Fruit fly (Drosophila melanogaster): ENCODE measurements around the gene hth.

The hth gene

DNA sequence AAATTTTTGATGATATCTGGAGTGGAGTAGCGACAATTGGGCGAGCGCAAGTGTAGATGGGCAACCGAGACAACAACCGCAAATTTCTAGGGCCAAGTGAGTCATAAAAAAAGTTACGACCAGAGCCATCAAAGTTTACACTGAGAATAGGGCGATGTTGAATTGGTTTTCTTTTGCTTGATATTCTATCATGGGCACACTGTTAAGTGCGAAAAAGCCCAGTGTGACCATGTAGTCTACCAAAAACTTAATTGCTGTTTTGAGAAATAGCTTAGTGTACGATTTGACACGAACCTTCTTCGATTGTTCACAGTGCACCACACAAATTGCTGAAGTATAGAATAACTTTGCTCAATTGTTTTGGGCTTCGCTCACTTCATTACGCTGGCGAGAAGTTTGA, 75.1 kb downstream of the hth start (continued):
- TF ChIP-seq vvl (GFP tag; IDR thresholded peaks at IDR 0.05) (peak; percentile 52; the same call in 1 of the 2 replicates), nerfin-2 (GFP tag; IDR thresholded peaks at IDR 0.05; ENCODE audit: partially characterized antibody) (no peak), Usf (GFP tag; optimal IDR thresholded peaks at IDR 0.05) (no peak), CG6654 (GFP tag; optimal IDR thresholded peaks at IDR 0.05) (peak; percentile 28), repo (GFP tag; optimal IDR thresholded peaks at IDR 0.05) (peak; percentile 5), CG14014 (GFP tag; IDR thresholded peaks at IDR 0.05) (peak; percentile 29; the same call in 1 of the 2 replicates), pfk (GFP tag; optimal IDR thresholded peaks at IDR 0.05) (no peak), CG4404 (GFP tag; IDR thresholded peaks at IDR 0.05) (no peak), unpg (GFP tag; optimal IDR thresholded peaks at IDR 0.05) (peak; percentile 54), br (optimal IDR thresholded peaks at IDR 0.05) (no peak), CG32532 (GFP tag; IDR thresholded peaks at IDR 0.05) (peak; percentile 39; the same call in 1 of the 2 replicates), gcm2 (GFP tag; optimal IDR thresholded peaks at IDR 0.05) (no peak), Xbp1 (GFP tag; optimal IDR thresholded peaks at IDR 0.05) (peak; percentile 56), CG17361 (GFP tag; IDR thresholded peaks at IDR 0.05) (peak; percentile 37; the same call in 1 of the 3 replicates), CG11085 (GFP tag; IDR thresholded peaks at IDR 0.05) (peak; percentile 43; the same call in 1 of the 2 replicates), knrl (GFP tag; IDR thresholded peaks at IDR 0.05; ENCODE audit: partially characterized antibody) (no peak), inv (GFP tag; IDR thresholded peaks at IDR 0.05; ENCODE audit: partially characterized antibody) (no peak), az2 (GFP tag; optimal IDR thresholded peaks at IDR 0.05) (peak; percentile 57), seq (GFP tag; IDR thresholded peaks at IDR 0.05) (0 out of 2 replicates have a peak, but pooled peaks have one; percentile 43), CG2199 (GFP tag; IDR thresholded peaks at IDR 0.05) (no peak), CG30431 (GFP tag; optimal IDR thresholded peaks at IDR 0.05) (peak; percentile 15), gsb (GFP tag; IDR thresholded peaks at IDR 0.05) (no peak), Atf-2 (GFP tag; optimal IDR thresholded peaks at IDR 0.05) (peak; percentile 21), Nf-YB (GFP tag; optimal IDR thresholded peaks at IDR 0.05) (no peak), Dip2 (GFP tag; IDR thresholded peaks at IDR 0.05) (no peak), HmgZ (tag; optimal IDR thresholded peaks at IDR 0.05) (peak; percentile 2), al (GFP tag; IDR thresholded peaks at IDR 0.05) (0 out of 2 replicates have a peak, but pooled peaks have one; percentile 7), da (GFP tag; optimal IDR thresholded peaks at IDR 0.05) (no peak), Fer1 (GFP tag; optimal IDR thresholded peaks at IDR 0.05) (peak; percentile 47), H15 (GFP tag; IDR thresholded peaks at IDR 0.05) (0 out of 3 replicates have a peak, but pooled peaks have one; percentile 41), mld (GFP tag; IDR thresholded peaks at IDR 0.05; ENCODE audit: partially characterized antibody) (no peak), Dip3 (GFP tag; optimal IDR thresholded peaks at IDR 0.05) (peak; percentile 38), CG17568 (GFP tag; optimal IDR thresholded peaks at IDR 0.05) (no peak), gce (GFP tag; IDR thresholded peaks at IDR 0.05) (no peak), Atf3 (GFP tag; optimal IDR thresholded peaks at IDR 0.05) (no peak), CG12769 (tag; optimal IDR thresholded peaks at IDR 0.05) (peak; percentile 63), Scr (GFP tag; IDR thresholded peaks at IDR 0.05; ENCODE audit: partially characterized antibody) (no peak), CG13296 (GFP tag; optimal IDR thresholded peaks at IDR 0.05) (no peak), maf-S (GFP tag; optimal IDR thresholded peaks at IDR 0.05) (peak; percentile 29), grn (GFP tag; optimal IDR thresholded peaks at IDR 0.05) (no peak), Chrac-16 (GFP tag; optimal IDR thresholded peaks at IDR 0.05) (peak; percentile 39), CG31365 (tag; optimal IDR thresholded peaks at IDR 0.05) (no peak), corto (GFP tag; optimal IDR thresholded peaks at IDR 0.05) (no peak), ro (GFP tag; IDR thresholded peaks at IDR 0.05) (no peak), CG15479 (GFP tag; optimal IDR thresholded peaks at IDR 0.05) (no peak), GATAe (GFP tag; conservative IDR thresholded peaks at IDR 0.05) (no peak), HmgD (GFP tag; optimal IDR thresholded peaks at IDR 0.05) (no peak), Hand (GFP tag; optimal IDR thresholded peaks at IDR 0.05) (no peak), tx (GFP tag; optimal IDR thresholded peaks at IDR 0.05) (peak; percentile 5), Gsc (GFP tag; IDR thresholded peaks at IDR 0.05) (no peak), tap (tag; optimal IDR thresholded peaks at IDR 0.05) (peak; percentile 34), phol (tag; optimal IDR thresholded peaks at IDR 0.05) (peak; percentile 57)

Measured in whole organism, embryonic.